Worm (Caenorhabditis elegans) whole organism, L4/young adult: ENCODE measurements around the gene F25E5.2.

Source experiments
- W03F9.2 ChIP-seq: fragments of 150-350 bp; optimal IDR thresholded peaks from 2 replicates; lab custom pipeline; 2014; ENCODE audit warnings: missing biosample characterization, missing genetic modification characterization
- dao-5 ChIP-seq: sonication (generic microtip); optimal IDR thresholded peaks from 2 replicates; lab custom pipeline; 2016; ENCODE audit warnings: missing genotype, missing genetic modification characterization, moderate library complexity, missing compliant biosample characterization
- him-1 ChIP-seq: sonication (generic microtip); optimal IDR thresholded peaks from 2 replicates; lab custom pipeline; 2016; ENCODE audit warnings: missing genotype, missing genetic modification reagents, missing genetic modification characterization, missing compliant biosample characterization

ce11 chrV:7436911-7437310 is 18.2 kb upstream of the F25E5.2 start:
- no peak for TF ChIP-seq him-1
- no peak for TF ChIP-seq dao-5 (tag; lab: Kevin White, UChicago)
- no peak for TF ChIP-seq W03F9.2 (tag; lab: Kevin White, UChicago)
